Fruit fly (Drosophila melanogaster) whole organism, embryonic: ENCODE measurements around the gene bib.

Experiments
- CG10366 ChIP-seq: fragments of 200-800 bp; sonication (Bioruptor generic); IDR thresholded peaks from 2 replicates; pipeline ENCODE4 v1.3.6; 2022; ENCODE audit warnings: missing biosample characterization, missing genetic modification characterization
- CG12219 ChIP-seq: fragments of 200-800 bp; sonication (Bioruptor generic); optimal IDR thresholded peaks from 3 replicates; lab custom pipeline; 2018; ENCODE audit warnings: missing biosample characterization, mild to moderate bottlenecking, missing genetic modification characterization
- CG12299 ChIP-seq: fragments of 200-800 bp; sonication (Bioruptor generic); optimal IDR thresholded peaks from 2 replicates; lab custom pipeline; 2018; ENCODE audit warnings: missing biosample characterization, mild to moderate bottlenecking, missing genetic modification characterization
- CG1233 ChIP-seq: fragments of 200-800 bp; sonication (Bioruptor generic); optimal IDR thresholded peaks from 4 replicates; lab custom pipeline; 2018; ENCODE audit warnings: missing biosample characterization, mild to moderate bottlenecking, missing genetic modification characterization
- CG12659 ChIP-seq: fragments of 200-800 bp; sonication (Bioruptor generic); optimal IDR thresholded peaks from 3 replicates; lab custom pipeline; 2017; ENCODE audit warnings: mild to moderate bottlenecking, missing biosample characterization, missing genetic modification reagents, missing genetic modification characterization
- CG1603 ChIP-seq: fragments of 200-800 bp; sonication (Bioruptor generic); optimal IDR thresholded peaks from 2 replicates; lab custom pipeline; 2019; ENCODE audit warnings: missing biosample characterization, mild to moderate bottlenecking, missing genetic modification characterization, moderate library complexity
- CG1647 ChIP-seq: fragments of 200-800 bp; sonication (Bioruptor generic); optimal IDR thresholded peaks from 3 replicates; lab custom pipeline; 2016; ENCODE audit warnings: missing biosample characterization, missing genetic modification characterization
- CG17829 ChIP-seq: fragments of 200-800 bp; optimal IDR thresholded peaks from 2 replicates; lab custom pipeline; 2019; ENCODE audit warnings: missing biosample characterization, mild to moderate bottlenecking, missing genetic modification characterization, moderate library complexity
- CG18262 ChIP-seq: fragments of 200-800 bp; optimal IDR thresholded peaks from 3 replicates; lab custom pipeline; 2019; ENCODE audit warnings: missing biosample characterization, mild to moderate bottlenecking, missing genetic modification characterization, moderate library complexity
- CG30403 ChIP-seq: fragments of 200-800 bp; sonication (Bioruptor generic); optimal IDR thresholded peaks from 3 replicates; lab custom pipeline; 2016; ENCODE audit warnings: missing biosample characterization, missing genetic modification characterization
- CG31365 ChIP-seq: fragments of 200-800 bp; sonication (Bioruptor generic); optimal IDR thresholded peaks from 2 replicates; lab custom pipeline; 2018; ENCODE audit warnings: missing biosample characterization, mild to moderate bottlenecking, missing genetic modification characterization
- CG34376 ChIP-seq: fragments of 200-800 bp; sonication (Bioruptor generic); optimal IDR thresholded peaks from 2 replicates; lab custom pipeline; 2018; ENCODE audit warnings: missing biosample characterization, mild to moderate bottlenecking, missing genetic modification characterization
- CG4360 ChIP-seq: fragments of 200-800 bp; sonication (Bioruptor generic); IDR thresholded peaks from 2 replicates; pipeline ENCODE4 v1.3.6; 2022; ENCODE audit warnings: missing biosample characterization, missing genetic modification characterization
- CG7372 ChIP-seq: fragments of 200-800 bp; sonication (Bioruptor generic); IDR thresholded peaks from 2 replicates; pipeline ENCODE4 v1.3.6; 2022; ENCODE audit warnings: missing biosample characterization, missing genetic modification characterization
- CG7556 ChIP-seq: fragments of 200-800 bp; sonication (Bioruptor generic); optimal IDR thresholded peaks from 2 replicates; lab custom pipeline; 2017; ENCODE audit warnings: missing biosample characterization, mild to moderate bottlenecking, missing genetic modification characterization
- CG7745 ChIP-seq: fragments of 200-800 bp; sonication (Bioruptor generic); optimal IDR thresholded peaks from 2 replicates; lab custom pipeline; 2018; ENCODE audit warnings: missing biosample characterization, mild to moderate bottlenecking, missing genetic modification characterization, moderate library complexity
- CG7786 ChIP-seq: fragments of 200-800 bp; sonication (Bioruptor generic); optimal IDR thresholded peaks from 2 replicates; lab custom pipeline; 2016; ENCODE audit warnings: missing biosample characterization, missing genetic modification characterization
- CG7928 ChIP-seq: fragments of 200-800 bp; sonication (Bioruptor generic); optimal IDR thresholded peaks from 2 replicates; lab custom pipeline; 2017; ENCODE audit warnings: missing biosample characterization, mild to moderate bottlenecking, missing genetic modification characterization
- CG9876 ChIP-seq: fragments of 200-800 bp; sonication (Bioruptor generic); optimal IDR thresholded peaks from 2 replicates; lab custom pipeline; 2016; ENCODE audit warnings: missing biosample characterization, missing genetic modification characterization
- Dip3 ChIP-seq: fragments of 200-800 bp; sonication (Bioruptor generic); optimal IDR thresholded peaks from 3 replicates; lab custom pipeline; 2016; ENCODE audit warnings: missing biosample characterization, missing genetic modification characterization
- Dp ChIP-seq: fragments of 200-800 bp; sonication (Bioruptor generic); optimal IDR thresholded peaks from 2 replicates; lab custom pipeline; 2018; ENCODE audit warnings: missing biosample characterization, mild to moderate bottlenecking, missing genetic modification characterization, moderate library complexity
- Elba2 ChIP-seq: fragments of 200-800 bp; sonication (Bioruptor generic); optimal IDR thresholded peaks from 3 replicates; lab custom pipeline; 2016; ENCODE audit warnings: missing biosample characterization, missing genetic modification characterization
- HLH4C ChIP-seq: fragments of 200-800 bp; sonication (Bioruptor generic); IDR thresholded peaks from 3 replicates; pipeline ENCODE4 v1.3.6; 2022; ENCODE audit warnings: missing biosample characterization, missing genetic modification characterization; ENCODE audit not compliant: partially characterized antibody
- HmgD ChIP-seq: fragments of 200-800 bp; sonication (Bioruptor generic); optimal IDR thresholded peaks from 3 replicates; lab custom pipeline; 2016; ENCODE audit warnings: missing biosample characterization, missing genetic modification characterization
- Mrtf ChIP-seq: fragments of 200-800 bp; sonication (Bioruptor generic); IDR thresholded peaks from 3 replicates; pipeline ENCODE4 v1.3.6; 2022; ENCODE audit warnings: missing biosample characterization, missing genetic modification characterization
- Oli ChIP-seq: fragments of 200-800 bp; sonication (Bioruptor generic); optimal IDR thresholded peaks from 2 replicates; lab custom pipeline; 2018; ENCODE audit warnings: missing biosample characterization, mild to moderate bottlenecking, missing genetic modification characterization, moderate library complexity
- Scr ChIP-seq: fragments of 200-800 bp; sonication (Bioruptor generic); IDR thresholded peaks from 2 replicates; pipeline ENCODE4 v1.3.6; 2022; ENCODE audit warnings: missing biosample characterization, missing genetic modification characterization; ENCODE audit not compliant: partially characterized antibody
- Usf ChIP-seq: fragments of 200-800 bp; sonication (Bioruptor generic); optimal IDR thresholded peaks from 2 replicates; lab custom pipeline; 2017; ENCODE audit warnings: missing genotype, missing biosample characterization, missing genetic modification characterization
- Vsx1 ChIP-seq: fragments of 200-800 bp; sonication (Bioruptor generic); optimal IDR thresholded peaks from 2 replicates; lab custom pipeline; 2017; ENCODE audit warnings: missing biosample characterization, mild to moderate bottlenecking, missing genetic modification characterization, missing genetic modification reagents
- cas ChIP-seq: fragments of 200-800 bp; sonication (Bioruptor generic); IDR thresholded peaks from 2 replicates; pipeline ENCODE4 v1.3.6; 2022; ENCODE audit warnings: missing biosample characterization, missing genetic modification characterization
- caup ChIP-seq: fragments of 200-800 bp; sonication (Bioruptor generic); optimal IDR thresholded peaks from 3 replicates; lab custom pipeline; 2017; ENCODE audit warnings: missing biosample characterization, mild to moderate bottlenecking, missing genetic modification characterization, moderate library complexity; ENCODE audit not compliant: severe bottlenecking
- chif ChIP-seq, 2 experiments: fragments of 200-800 bp; sonication (Bioruptor generic); optimal IDR thresholded peaks; 3 replicates each; lab custom pipeline; 2016; ENCODE audit warnings: missing biosample characterization in 2 of 2, missing genetic modification characterization in 2 of 2
- chinmo ChIP-seq: fragments of 200-800 bp; sonication (Bioruptor generic); IDR thresholded peaks from 4 replicates; pipeline ENCODE4 v1.3.6; 2022; ENCODE audit warnings: missing biosample characterization, missing genetic modification characterization; ENCODE audit not compliant: partially characterized antibody
- chm ChIP-seq: fragments of 200-800 bp; sonication (Bioruptor generic); IDR thresholded peaks from 2 replicates; pipeline ENCODE4 v1.3.6; 2022; ENCODE audit warnings: missing biosample characterization, missing genetic modification characterization
- danr ChIP-seq: fragments of 200-800 bp; sonication (Bioruptor generic); IDR thresholded peaks from 2 replicates; pipeline ENCODE4 v1.3.6; 2022; ENCODE audit warnings: missing biosample characterization, missing genetic modification characterization
- dimm ChIP-seq: fragments of 200-800 bp; sonication (Bioruptor generic); IDR thresholded peaks from 2 replicates; pipeline ENCODE4 v1.3.6; 2022; ENCODE audit warnings: missing biosample characterization, missing genetic modification characterization
- dm ChIP-seq: fragments of 200-800 bp; sonication (Bioruptor generic); optimal IDR thresholded peaks from 3 replicates; lab custom pipeline; 2016; ENCODE audit warnings: missing biosample characterization, missing genetic modification characterization
- dmrt99B ChIP-seq: fragments of 200-800 bp; sonication (Bioruptor generic); optimal IDR thresholded peaks from 2 replicates; lab custom pipeline; 2018; ENCODE audit warnings: missing biosample characterization, mild to moderate bottlenecking, missing genetic modification characterization, moderate library complexity
- ftz-f1 ChIP-seq: fragments of 200-800 bp; sonication (Bioruptor generic); optimal IDR thresholded peaks from 2 replicates; lab custom pipeline; 2016; ENCODE audit warnings: missing biosample characterization, missing genetic modification characterization
- fu2 ChIP-seq: fragments of 200-800 bp; sonication (Bioruptor generic); optimal IDR thresholded peaks from 2 replicates; lab custom pipeline; 2016; ENCODE audit warnings: missing biosample characterization, missing genetic modification characterization
- gcm ChIP-seq: fragments of 200-800 bp; sonication (Bioruptor generic); optimal IDR thresholded peaks from 2 replicates; lab custom pipeline; 2019; ENCODE audit warnings: missing biosample characterization, mild to moderate bottlenecking, missing genetic modification characterization, moderate library complexity
- hb ChIP-seq: fragments of 200-800 bp; sonication (Bioruptor generic); IDR thresholded peaks from 3 replicates; pipeline ENCODE4 v1.3.6; 2022; ENCODE audit warnings: missing biosample characterization, missing genetic modification characterization; ENCODE audit not compliant: partially characterized antibody
- hth ChIP-seq: fragments of >200 bp; optimal IDR thresholded peaks from 2 replicates; lab custom pipeline; 2017; ENCODE audit warnings: inconsistent platforms
- mirr ChIP-seq: fragments of 200-800 bp; sonication (Bioruptor generic); optimal IDR thresholded peaks from 3 replicates; lab custom pipeline; 2018; ENCODE audit warnings: missing biosample characterization, mild to moderate bottlenecking, missing genetic modification characterization
- pho ChIP-seq: fragments of 200-800 bp; sonication (Bioruptor generic); optimal IDR thresholded peaks from 2 replicates; lab custom pipeline; 2016; ENCODE audit warnings: missing biosample characterization, missing genetic modification characterization
- pzg ChIP-seq: fragments of 200-800 bp; sonication (Bioruptor generic); optimal IDR thresholded peaks from 3 replicates; lab custom pipeline; 2018; ENCODE audit warnings: missing biosample characterization, mild to moderate bottlenecking, missing genetic modification characterization, moderate library complexity
- ranshi ChIP-seq: fragments of 200-800 bp; sonication (Bioruptor generic); IDR thresholded peaks from 2 replicates; pipeline ENCODE4 v1.3.6; 2022; ENCODE audit warnings: missing biosample characterization, missing genetic modification characterization
- sens ChIP-seq: fragments of 200-800 bp; sonication (Bioruptor generic); peaks from one replicate; lab custom pipeline; 2016; ENCODE audit warnings: missing biosample characterization, missing genetic modification characterization
- seq ChIP-seq: fragments of 200-800 bp; sonication (Bioruptor generic); IDR thresholded peaks from 2 replicates; pipeline ENCODE4 v1.3.6; 2022; ENCODE audit warnings: missing biosample characterization, missing genetic modification characterization
- slp2 ChIP-seq: fragments of 200-800 bp; sonication (Bioruptor generic); optimal IDR thresholded peaks from 2 replicates; lab custom pipeline; 2016; ENCODE audit warnings: missing biosample characterization, missing genetic modification characterization
- twi ChIP-seq: fragments of 200-800 bp; optimal IDR thresholded peaks from 2 replicates; lab custom pipeline; 2019; ENCODE audit warnings: missing biosample characterization, mild to moderate bottlenecking, missing genetic modification characterization, moderate library complexity
- vfl ChIP-seq: fragments of 200-800 bp; sonication (Bioruptor generic); optimal IDR thresholded peaks from 2 replicates; lab custom pipeline; 2016; ENCODE audit warnings: missing biosample characterization, missing genetic modification characterization
- yki ChIP-seq: fragments of >200 bp; optimal IDR thresholded peaks from 3 replicates; lab custom pipeline; 2018
- zfh2 ChIP-seq: fragments of 200-800 bp; sonication (Bioruptor generic); optimal IDR thresholded peaks from 2 replicates; lab custom pipeline; 2016; ENCODE audit warnings: missing biosample characterization, missing genetic modification characterization

Gene bib

DNA sequence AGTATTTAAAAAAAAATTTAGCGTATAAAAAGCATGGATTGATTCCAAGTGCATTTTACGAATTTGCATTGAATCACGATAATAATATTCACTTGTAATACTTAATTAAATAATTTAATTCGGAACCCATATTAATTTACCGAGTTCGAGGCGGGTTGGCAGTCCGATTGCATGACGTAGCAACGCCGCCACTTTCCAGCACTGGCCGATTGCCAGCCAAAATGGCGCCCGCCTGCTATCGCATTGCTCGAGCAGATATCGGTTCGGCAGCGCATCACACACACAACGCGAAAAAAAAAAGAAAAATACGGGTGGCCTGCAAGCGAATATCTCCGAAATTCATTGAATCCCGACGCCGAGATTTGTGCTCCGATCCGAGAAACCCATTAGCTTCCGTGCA lies 19.1 kb downstream of the bib start, which contains the start of gene Ndf (continued):
- TF ChIP-seq CG17829 (peak; percentile 61), seq (GFP tag; lab: Robert Waterston, UW) (no peak), CG31365 (no peak), Usf (GFP tag; lab: Kevin White, UChicago) (peak; percentile 26), vfl (GFP tag; lab: Kevin White, UChicago) (peak; percentile 70), chif (GFP tag; optimal IDR thresholded peaks at IDR 0.05; lab: Kevin White, UChicago) (peak; percentile 52 to 62), CG12659 (GFP tag; lab: Kevin White, UChicago) (peak; percentile 85), CG7745 (peak; percentile 28), Elba2 (GFP tag; lab: Kevin White, UChicago) (no peak), CG7372 (GFP tag; lab: Robert Waterston, UW) (0 out of 2 replicates have a peak, but pooled peaks have one; percentile 15), CG7786 (GFP tag; lab: Kevin White, UChicago) (peak; percentile 59), CG7928 (no peak), Mrtf (GFP tag; lab: Robert Waterston, UW) (peak; percentile 28; the same call in 1 of the 3 replicates), caup (peak; percentile 78), pzg (GFP tag; lab: Kevin White, UChicago) (peak; percentile 93), CG4360 (GFP tag; lab: Robert Waterston, UW) (0 out of 2 replicates have a peak, but pooled peaks have one; percentile 12), Vsx1 (no peak), CG10366 (GFP tag; lab: Robert Waterston, UW) (peak; percentile 57), sens (peak; percentile 89), mirr (GFP tag; lab: Kevin White, UChicago) (peak; percentile 23), HLH4C (peak; percentile 67), CG1603 (tag; lab: Kevin White, UChicago) (peak; percentile 84), dmrt99B (peak; percentile 43), slp2 (no peak), gcm (GFP tag; lab: Kevin White, UChicago) (peak; percentile 59), CG12299 (tag; lab: Kevin White, UChicago) (no peak), CG34376 (peak; percentile 55), HmgD (peak; percentile 8), cas (GFP tag; lab: Robert Waterston, UW) (peak; percentile 61), twi (tag; lab: Kevin White, UChicago) (peak; percentile 6), Oli (tag; lab: Kevin White, UChicago) (no peak), CG12219 (GFP tag; lab: Kevin White, UChicago) (no peak), hth (lab: Kevin White, UChicago) (no peak), dimm (peak; percentile 29; the same call in 1 of the 2 replicates), pho (peak; percentile 61), hb (GFP tag; lab: Robert Waterston, UW) (peak; percentile 65), CG9876 (peak; percentile 32), zfh2 (peak; percentile 69), fu2 (GFP tag; lab: Kevin White, UChicago) (no peak), Dip3 (GFP tag; lab: Kevin White, UChicago) (peak; percentile 58), CG30403 (GFP tag; lab: Kevin White, UChicago) (peak; percentile 71)
- TF ChIP-seq, all 482 proteins: peak for 336

DNA sequence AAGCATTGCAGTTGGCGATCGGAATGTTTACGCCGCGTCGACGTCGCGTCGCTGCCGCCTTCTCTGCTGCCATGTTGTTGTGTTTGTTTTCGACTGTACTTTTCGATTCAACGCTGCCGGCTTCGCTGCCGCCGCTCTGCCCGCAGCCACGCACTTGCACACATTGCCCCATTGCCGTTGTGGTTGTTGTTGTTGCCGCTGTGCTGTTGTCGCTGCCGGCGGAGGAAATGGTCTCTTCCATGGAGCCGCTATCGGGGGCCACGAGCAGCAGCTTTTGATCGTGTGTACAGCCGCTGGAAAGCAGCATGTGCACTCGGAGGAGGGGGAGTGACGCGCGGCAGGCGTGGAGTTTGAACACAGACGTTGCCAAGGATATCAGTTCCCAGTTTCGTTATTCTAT lies 20.1 kb downstream of the bib start:
- TF ChIP-seq dm (GFP tag; lab: Kevin White, UChicago), result peak; percentile 47
- TF ChIP-seq Dp (GFP tag; lab: Kevin White, UChicago), result peak; percentile 20
- no peak for TF ChIP-seq CG1647 (GFP tag; lab: Kevin White, UChicago)
- TF ChIP-seq chinmo (GFP tag; lab: Robert Waterston, UW), result 0 out of 4 replicates have a peak, but pooled peaks have one; percentile 11
- TF ChIP-seq danr (GFP tag; lab: Robert Waterston, UW), result no peak
- TF ChIP-seq chm (GFP tag; lab: Robert Waterston, UW), result peak; percentile 63
- TF ChIP-seq ranshi (GFP tag; lab: Robert Waterston, UW), result no peak
- TF ChIP-seq Scr (GFP tag; lab: Robert Waterston, UW), result peak; percentile 17; the same call in 1 of the 2 replicates
- TF ChIP-seq CG18262 (tag; lab: Kevin White, UChicago), result no peak
- no peak for TF ChIP-seq yki (lab: Kevin White, UChicago)
- no peak for TF ChIP-seq CG1233 (GFP tag; lab: Kevin White, UChicago)
- TF ChIP-seq sens, result peak; percentile 59
- TF ChIP-seq zfh2, result no peak
- TF ChIP-seq CG7556, result no peak
- TF ChIP-seq ftz-f1 (GFP tag; lab: Kevin White, UChicago), result no peak
